Worm (Caenorhabditis elegans) whole organism, L1 larva: ENCODE measurements around the gene ZK792.1.

Source experiments
- C04F5.9 ChIP-seq: sonication (generic microtip); optimal IDR thresholded peaks from 2 replicates; lab custom pipeline; 2016; ENCODE audit warnings: missing genetic modification characterization, missing compliant biosample characterization
- C34B4.2 ChIP-seq: sonication (generic microtip); optimal IDR thresholded peaks from 2 replicates; lab custom pipeline; 2017; ENCODE audit warnings: mild to moderate bottlenecking, missing genetic modification characterization, missing compliant biosample characterization
- alr-1 ChIP-seq: fragments of 200-800 bp; sonication (Bioruptor generic); optimal IDR thresholded peaks from 2 replicates; lab custom pipeline; 2018; ENCODE audit warnings: borderline replicate concordance, mild to moderate bottlenecking, missing genetic modification characterization, missing compliant biosample characterization
- blmp-1 ChIP-seq: fragments of 150-350 bp; optimal IDR thresholded peaks from 2 replicates; lab custom pipeline; 2014; ENCODE audit warnings: missing biosample characterization, missing genetic modification characterization
- ceh-63 ChIP-seq: fragments of 200-800 bp; sonication (Bioruptor generic); optimal IDR thresholded peaks from 2 replicates; lab custom pipeline; 2018; ENCODE audit warnings: mild to moderate bottlenecking, missing genetic modification characterization, missing compliant biosample characterization
- ceh-88 ChIP-seq: fragments of 200-800 bp; sonication (Bioruptor generic); IDR thresholded peaks from 2 replicates; pipeline ENCODE4 v1.3.6; 2022; ENCODE audit warnings: missing genetic modification characterization, missing compliant biosample characterization
- dpl-1 ChIP-seq, 3 experiments: fragments of 150-350 bp in 2 of 3; sonication (generic microtip) in 1 of 3; optimal IDR thresholded peaks; 2 replicates each; lab custom pipeline; 2014 to 2017; ENCODE audit warnings: missing biosample characterization in 3 of 3, missing genetic modification characterization in 3 of 3, missing genetic modification reagents in 3 of 3
- efl-1 ChIP-seq, 4 experiments: fragments of 150-350 bp; optimal IDR thresholded peaks in 3 of 4; peaks in 1 of 4; 1 replicate in 1 of 4; 2 replicates in 3 of 4; lab custom pipeline; 2014; ENCODE audit warnings: missing biosample characterization in 2 of 4, missing genetic modification characterization in 2 of 4, missing genetic modification reagents in 2 of 4
- ets-5 ChIP-seq: fragments of 200-800 bp; sonication (Bioruptor generic); IDR thresholded peaks from 2 replicates; pipeline ENCODE4 v1.3.6; 2022; ENCODE audit warnings: missing genetic modification characterization, missing compliant biosample characterization
- fkh-10 ChIP-seq: sonication (generic microtip); optimal IDR thresholded peaks from 2 replicates; lab custom pipeline; 2017; ENCODE audit warnings: missing biosample characterization, missing genetic modification reagents, missing genetic modification characterization
- fkh-8 ChIP-seq: sonication (generic microtip); optimal IDR thresholded peaks from 2 replicates; lab custom pipeline; 2016; ENCODE audit warnings: mild to moderate bottlenecking, missing genetic modification characterization, missing compliant biosample characterization
- fos-1 ChIP-seq: fragments of 150-350 bp; optimal IDR thresholded peaks from 2 replicates; lab custom pipeline; 2014; ENCODE audit warnings: missing biosample characterization, missing genetic modification characterization
- grh-1 ChIP-seq: fragments of 200-800 bp; sonication (Bioruptor generic); IDR thresholded peaks from 2 replicates; pipeline ENCODE4 v1.3.6; 2022; ENCODE audit warnings: missing genetic modification reagents, missing genetic modification characterization, missing compliant biosample characterization
- hlh-4 ChIP-seq: sonication (generic microtip); optimal IDR thresholded peaks from 2 replicates; lab custom pipeline; 2016; ENCODE audit warnings: mild to moderate bottlenecking, missing genetic modification characterization, missing compliant biosample characterization
- hpl-2 ChIP-seq: fragments of 150-350 bp; optimal IDR thresholded peaks from 2 replicates; lab custom pipeline; 2014; ENCODE audit warnings: missing biosample characterization, missing genetic modification reagents, missing genetic modification characterization
- irx-1 ChIP-seq: sonication (generic microtip); optimal IDR thresholded peaks from 2 replicates; lab custom pipeline; 2016; ENCODE audit warnings: missing genetic modification characterization, missing compliant biosample characterization
- lin-13 ChIP-seq: fragments of 150-350 bp; optimal IDR thresholded peaks from 2 replicates; lab custom pipeline; 2014; ENCODE audit warnings: missing biosample characterization, missing genetic modification reagents, missing genetic modification characterization
- lin-35 ChIP-seq, 2 experiments: fragments of 150-350 bp; optimal IDR thresholded peaks; 2 replicates each; lab custom pipeline; 2014; ENCODE audit warnings: missing biosample characterization in 2 of 2, missing genetic modification characterization in 2 of 2, missing genetic modification reagents in 2 of 2
- lin-39 ChIP-seq: fragments of 150-350 bp; optimal IDR thresholded peaks from 2 replicates; lab custom pipeline; 2014; ENCODE audit warnings: missing biosample characterization, missing genetic modification reagents, missing genetic modification characterization
- lsy-2 ChIP-seq, 2 experiments: fragments of 150-350 bp; optimal IDR thresholded peaks; 2 replicates each; lab custom pipeline; 2014; ENCODE audit warnings: missing biosample characterization in 2 of 2, missing genetic modification characterization in 2 of 2
- mef-2 ChIP-seq: fragments of 150-350 bp; optimal IDR thresholded peaks from 2 replicates; lab custom pipeline; 2014; ENCODE audit warnings: missing biosample characterization, missing genetic modification characterization
- nhr-20 ChIP-seq: sonication (generic microtip); optimal IDR thresholded peaks from 2 replicates; lab custom pipeline; 2016; ENCODE audit warnings: mild to moderate bottlenecking, missing genetic modification characterization, missing compliant biosample characterization
- nhr-237 ChIP-seq: fragments of 150-350 bp; optimal IDR thresholded peaks from 2 replicates; lab custom pipeline; 2014; ENCODE audit warnings: missing biosample characterization, missing genetic modification characterization
- nhr-28 ChIP-seq: fragments of 150-350 bp; optimal IDR thresholded peaks from 2 replicates; lab custom pipeline; 2014; ENCODE audit warnings: missing biosample characterization, missing genetic modification characterization
- nhr-71 ChIP-seq: sonication (generic microtip); optimal IDR thresholded peaks from 2 replicates; lab custom pipeline; 2016; ENCODE audit warnings: mild to moderate bottlenecking, missing genetic modification characterization, moderate library complexity, missing compliant biosample characterization
- nhr-85 ChIP-seq: sonication (generic microtip); peaks from one replicate; lab custom pipeline; 2016; ENCODE audit warnings: missing genetic modification characterization, inconsistent platforms, missing compliant biosample characterization
- pag-3 ChIP-seq: sonication (generic microtip); optimal IDR thresholded peaks from 2 replicates; lab custom pipeline; 2017; ENCODE audit warnings: missing genetic modification characterization, mild to moderate bottlenecking, missing compliant biosample characterization, antibody characterized with exemption, borderline replicate concordance; ENCODE audit not compliant: insufficient read depth
- pqm-1 ChIP-seq: sonication (generic microtip); optimal IDR thresholded peaks from 3 replicates; lab custom pipeline; 2017; ENCODE audit warnings: missing biosample characterization, missing genetic modification characterization
- skn-1 ChIP-seq: fragments of 150-350 bp; optimal IDR thresholded peaks from 2 replicates; lab custom pipeline; 2014; ENCODE audit warnings: missing biosample characterization, missing genetic modification characterization
- snu-23 ChIP-seq: sonication (generic microtip); optimal IDR thresholded peaks from 2 replicates; lab custom pipeline; 2016; ENCODE audit warnings: missing genetic modification characterization, missing compliant biosample characterization
- sptf-1 ChIP-seq: fragments of 150-350 bp; optimal IDR thresholded peaks from 2 replicates; lab custom pipeline; 2014; ENCODE audit warnings: missing biosample characterization, missing genetic modification characterization
- sup-37 ChIP-seq: fragments of 200-800 bp; sonication (Bioruptor generic); optimal IDR thresholded peaks from 2 replicates; lab custom pipeline; 2018; ENCODE audit warnings: mild to moderate bottlenecking, missing genetic modification characterization, missing compliant biosample characterization
- unc-86 ChIP-seq: sonication (generic microtip); optimal IDR thresholded peaks from 2 replicates; lab custom pipeline; 2016; ENCODE audit warnings: missing genetic modification characterization, missing compliant biosample characterization
- zag-1 ChIP-seq: fragments of 150-350 bp; optimal IDR thresholded peaks from 2 replicates; lab custom pipeline; 2014; ENCODE audit warnings: missing biosample characterization, missing genetic modification characterization
- ztf-4 ChIP-seq: fragments of 150-350 bp; optimal IDR thresholded peaks from 2 replicates; lab custom pipeline; 2014; ENCODE audit warnings: missing biosample characterization, missing genetic modification characterization

Gene ZK792.1

ce11 chrIV:11650344-11650743 is 9.3 kb upstream of the ZK792.1 start:
- TF ChIP-seq pqm-1 (tag; lab: Kevin White, UChicago) = no peak
- no peak for TF ChIP-seq lsy-2 (tag; optimal IDR thresholded peaks at IDR 0.05; lab: Kevin White, UChicago)
- no peak for TF ChIP-seq nhr-28 (tag; lab: Kevin White, UChicago)
- TF ChIP-seq ets-5 (GFP tag; lab: Robert Waterston, UW) = no peak
- no peak for TF ChIP-seq nhr-237 (tag; lab: Kevin White, UChicago)
- TF ChIP-seq mef-2 (tag; lab: Kevin White, UChicago) = no peak
- TF ChIP-seq unc-86 (tag; lab: Kevin White, UChicago) = no peak
- no peak for TF ChIP-seq ceh-88
- TF ChIP-seq C04F5.9 (tag; lab: Kevin White, UChicago) = no peak
- no peak for TF ChIP-seq lin-13
- TF ChIP-seq dpl-1 (GFP tag; optimal IDR thresholded peaks at IDR 0.05; lab: Kevin White, UChicago) = no peak

ce11 chrIV:11651965-11652453 is 7.6 kb upstream of the ZK792.1 start, which contains the start of the genes acl-3 and ndub-6:
acl-3 (minus strand) TSS chrIV:11652023.
ndub-6 (plus strand) TSS chrIV:11652403.
- TF ChIP-seq dpl-1 (GFP tag; optimal IDR thresholded peaks at IDR 0.05; lab: Kevin White, UChicago) = peak in 1 of 3 experiments; percentile 11
- TF ChIP-seq ceh-63 (GFP tag; lab: Kevin White, UChicago) = no peak
- TF ChIP-seq lsy-2 (tag; optimal IDR thresholded peaks at IDR 0.05; lab: Kevin White, UChicago) = peak in 1 of 2 experiments; percentile 24
- TF ChIP-seq lin-35 (GFP tag; optimal IDR thresholded peaks at IDR 0.05; lab: Kevin White, UChicago) = peak in 1 of 2 experiments; percentile 11
- peak; percentile 20 for TF ChIP-seq snu-23 (GFP tag; lab: Kevin White, UChicago)

- TF ChIP-seq fkh-8 (tag; lab: Kevin White, UChicago) (no peak), ceh-63 (GFP tag; lab: Kevin White, UChicago) (no peak), lsy-2 (tag; optimal IDR thresholded peaks at IDR 0.05; lab: Kevin White, UChicago) (peak in 1 of 2 experiments; percentile 26), ztf-4 (tag; lab: Kevin White, UChicago) (no peak)
These were observed 4.3 kb upstream of the ZK792.1 start, which contains the start of gene ent-1 for ce11 chrIV:11655370-11655769. ent-1 (minus strand) TSS chrIV:11655470.

DNA sequence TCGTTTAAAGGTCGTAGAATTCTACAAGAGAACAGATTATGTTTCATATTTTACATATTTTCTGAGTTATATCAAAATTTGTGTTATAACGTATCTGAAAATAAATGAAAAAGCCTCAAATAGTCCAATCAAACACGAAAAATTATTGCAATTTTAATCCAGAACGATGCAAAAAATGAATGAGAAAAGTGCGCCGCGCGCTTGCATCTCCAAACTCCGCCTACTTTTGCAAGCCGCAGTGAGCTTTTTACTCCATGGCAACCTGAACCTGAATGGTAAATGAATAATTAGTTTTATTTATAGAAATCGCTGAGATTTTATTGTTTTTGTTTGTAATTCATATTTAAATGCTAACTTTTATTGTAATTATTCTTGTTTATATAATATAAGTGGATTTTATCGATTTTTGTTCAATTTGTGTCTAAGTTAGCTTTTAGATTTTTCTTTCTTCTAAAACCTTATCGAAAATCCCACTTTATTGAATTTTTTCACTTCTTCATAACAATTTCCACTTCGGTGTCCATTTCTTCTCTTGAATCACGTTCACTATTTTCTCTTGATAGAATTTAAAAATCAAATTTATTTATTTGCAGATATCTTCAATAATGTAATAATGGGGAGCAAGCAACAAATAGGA is 3.4 kb upstream of the ZK792.1 start, which contains the start of gene ZK809.5:
TSS of gene ZK809.5 (plus strand) at position 587 of the 637 bp plus-strand sequence.
- TF ChIP-seq alr-1 (tag; lab: Kevin White, UChicago) = no peak
- no peak for TF ChIP-seq nhr-85 (tag; lab: Kevin White, UChicago)
- no peak for TF ChIP-seq fkh-10 (GFP tag; lab: Kevin White, UChicago)
- TF ChIP-seq sup-37 (GFP tag; lab: Kevin White, UChicago) = no peak
- peak; percentile 13 for TF ChIP-seq skn-1 (tag; lab: Kevin White, UChicago)
- no peak for TF ChIP-seq hpl-2
- peak in 1 of 3 experiments; percentile 20 for TF ChIP-seq dpl-1 (GFP tag; optimal IDR thresholded peaks at IDR 0.05; lab: Kevin White, UChicago)
- no peak for TF ChIP-seq sptf-1 (tag; lab: Kevin White, UChicago)
- no peak for TF ChIP-seq ets-5 (GFP tag; lab: Robert Waterston, UW)
- peak; percentile 0 for TF ChIP-seq nhr-71 (tag; lab: Kevin White, UChicago)
- TF ChIP-seq blmp-1 (tag; lab: Kevin White, UChicago) = peak; percentile 24
- peak in 1 of 2 experiments; percentile 10 for TF ChIP-seq lin-35 (GFP tag; optimal IDR thresholded peaks at IDR 0.05; lab: Kevin White, UChicago)
- TF ChIP-seq lsy-2 (tag; optimal IDR thresholded peaks at IDR 0.05; lab: Kevin White, UChicago) = peak in 1 of 2 experiments; percentile 41
- no peak for TF ChIP-seq efl-1 (optimal IDR thresholded peaks at IDR 0.05; lab: Kevin White, UChicago)
- TF ChIP-seq efl-1 (GFP tag; optimal IDR thresholded peaks at IDR 0.05 in 1 of 2; lab: Kevin White, UChicago) = peak in 1 of 2 experiments; percentile 72
- no peak for TF ChIP-seq fkh-8 (tag; lab: Kevin White, UChicago)
- no peak for TF ChIP-seq zag-1 (tag; lab: Kevin White, UChicago)
- no peak for TF ChIP-seq C34B4.2

DNA sequence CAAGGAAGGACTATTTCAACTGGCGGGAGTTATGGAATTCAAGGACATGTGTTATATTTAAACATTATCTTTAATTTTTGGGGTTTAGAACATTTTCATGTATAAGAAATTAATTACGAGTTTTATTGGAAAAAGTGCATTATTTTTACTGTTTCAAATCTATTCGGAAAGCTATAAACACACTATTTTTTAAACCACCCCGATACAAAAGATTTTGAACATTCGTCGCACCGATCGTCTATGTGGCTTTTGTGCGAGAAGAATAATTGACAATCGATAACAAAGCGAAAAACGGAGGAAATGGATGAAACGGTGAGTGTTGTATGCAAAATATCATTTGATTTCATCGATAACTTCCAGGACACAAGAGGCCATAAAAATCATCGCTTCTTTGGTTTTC is 5.4 kb downstream of the ZK792.1 start, which contains the start of gene ZK809.9:
TSS of gene ZK809.9 (plus strand) at position 301 of the 400 bp plus-strand sequence.
- TF ChIP-seq nhr-20 (tag; lab: Kevin White, UChicago) (no peak), ceh-63 (GFP tag; lab: Kevin White, UChicago) (no peak), grh-1 (no peak), fos-1 (tag; lab: Kevin White, UChicago) (no peak), hlh-4 (tag; lab: Kevin White, UChicago) (no peak), lin-39 (tag; lab: Kevin White, UChicago) (no peak), pag-3 (tag; lab: Kevin White, UChicago) (no peak), irx-1 (no peak)
